Fruit fly (Drosophila melanogaster) whole organism, adult: ENCODE results near the gene trio.

ENCODE experiments used
- CG11617 ChIP-seq: fragments of 200-800 bp; sonication (Bioruptor generic); optimal IDR thresholded peaks from 2 replicates; lab custom pipeline; 2017; ENCODE audit warnings: mild to moderate bottlenecking, missing biosample characterization, missing genetic modification reagents, missing genetic modification characterization
- CG12768 ChIP-seq: fragments of 200-800 bp; sonication (Bioruptor generic); optimal IDR thresholded peaks from 2 replicates; lab custom pipeline; 2017; ENCODE audit warnings: missing biosample characterization, missing genetic modification characterization, mild to moderate bottlenecking, moderate library complexity, missing genetic modification reagents
- CG14711 ChIP-seq: fragments of 200-800 bp; sonication (Bioruptor generic); optimal IDR thresholded peaks from 2 replicates; lab custom pipeline; 2018; ENCODE audit warnings: missing biosample characterization, mild to moderate bottlenecking, missing genetic modification characterization, moderate library complexity
- CG1620 ChIP-seq: fragments of 200-800 bp; sonication (Bioruptor generic); optimal IDR thresholded peaks from 2 replicates; lab custom pipeline; 2016; ENCODE audit warnings: missing biosample characterization, missing genetic modification characterization
- CG33017 ChIP-seq: fragments of 200-800 bp; sonication (Bioruptor generic); optimal IDR thresholded peaks from 2 replicates; lab custom pipeline; 2018; ENCODE audit warnings: missing biosample characterization, mild to moderate bottlenecking, missing genetic modification characterization, moderate library complexity
- CG5204 ChIP-seq: fragments of 200-800 bp; sonication (Bioruptor generic); optimal IDR thresholded peaks from 2 replicates; lab custom pipeline; 2016; ENCODE audit warnings: missing biosample characterization, missing genetic modification characterization
- CG7045 ChIP-seq: fragments of 200-800 bp; sonication (Bioruptor generic); optimal IDR thresholded peaks from 2 replicates; lab custom pipeline; 2017; ENCODE audit warnings: missing biosample characterization, mild to moderate bottlenecking, missing genetic modification characterization
- CG7101 ChIP-seq: fragments of 200-800 bp; sonication (Bioruptor generic); optimal IDR thresholded peaks from 2 replicates; lab custom pipeline; 2018; ENCODE audit warnings: missing biosample characterization, mild to moderate bottlenecking, missing genetic modification characterization, moderate library complexity
- Clk ChIP-seq: fragments of 200-800 bp; sonication (Bioruptor generic); optimal IDR thresholded peaks from 2 replicates; lab custom pipeline; 2017; ENCODE audit warnings: missing biosample characterization, missing genetic modification characterization
- Crg-1 ChIP-seq: fragments of 200-800 bp; sonication (Bioruptor generic); optimal IDR thresholded peaks from 2 replicates; lab custom pipeline; 2016; ENCODE audit warnings: missing biosample characterization, missing genetic modification characterization
- Hr96 ChIP-seq: fragments of 200-800 bp; sonication (Bioruptor generic); optimal IDR thresholded peaks from 2 replicates; lab custom pipeline; 2016; ENCODE audit warnings: missing biosample characterization, missing genetic modification characterization
- Mnt ChIP-seq: fragments of 200-800 bp; sonication (Bioruptor generic); optimal IDR thresholded peaks from 2 replicates; lab custom pipeline; 2016; ENCODE audit warnings: missing biosample characterization, mild to moderate bottlenecking, missing genetic modification characterization
- bab1 ChIP-seq: fragments of 200-800 bp; sonication (Bioruptor generic); optimal IDR thresholded peaks from 3 replicates; lab custom pipeline; 2019; ENCODE audit warnings: missing biosample characterization, mild to moderate bottlenecking, missing genetic modification characterization, moderate library complexity
- cic ChIP-seq: fragments of 200-800 bp; sonication (Bioruptor generic); optimal IDR thresholded peaks from 2 replicates; lab custom pipeline; 2017; ENCODE audit warnings: missing biosample characterization, mild to moderate bottlenecking, missing genetic modification characterization, moderate library complexity
- cnc ChIP-seq, 2 experiments: fragments of >200 bp; optimal IDR thresholded peaks; 2 replicates each; lab custom pipeline; 2017
- kay ChIP-seq: fragments of 200-800 bp; sonication (Bioruptor generic); peaks from one replicate; lab custom pipeline; 2016; ENCODE audit warnings: missing biosample characterization, missing genetic modification characterization, borderline replicate concordance
- ovo ChIP-seq: fragments of 200-800 bp; sonication (Bioruptor generic); optimal IDR thresholded peaks from 2 replicates; lab custom pipeline; 2016; ENCODE audit warnings: missing biosample characterization, missing genetic modification characterization
- pad ChIP-seq: fragments of 200-800 bp; sonication (Bioruptor generic); optimal IDR thresholded peaks from 3 replicates; lab custom pipeline; 2017; ENCODE audit warnings: missing biosample characterization, missing genetic modification characterization, mild to moderate bottlenecking, moderate library complexity, missing genetic modification reagents
- tj ChIP-seq: fragments of 200-800 bp; sonication (Bioruptor generic); optimal IDR thresholded peaks from 3 replicates; lab custom pipeline; 2017; ENCODE audit warnings: missing biosample characterization, mild to moderate bottlenecking, missing genetic modification characterization, moderate library complexity
- toe ChIP-seq: fragments of 200-800 bp; sonication (Bioruptor generic); optimal IDR thresholded peaks from 2 replicates; lab custom pipeline; 2016; ENCODE audit warnings: missing biosample characterization, missing genetic modification characterization

The trio gene

DNA sequence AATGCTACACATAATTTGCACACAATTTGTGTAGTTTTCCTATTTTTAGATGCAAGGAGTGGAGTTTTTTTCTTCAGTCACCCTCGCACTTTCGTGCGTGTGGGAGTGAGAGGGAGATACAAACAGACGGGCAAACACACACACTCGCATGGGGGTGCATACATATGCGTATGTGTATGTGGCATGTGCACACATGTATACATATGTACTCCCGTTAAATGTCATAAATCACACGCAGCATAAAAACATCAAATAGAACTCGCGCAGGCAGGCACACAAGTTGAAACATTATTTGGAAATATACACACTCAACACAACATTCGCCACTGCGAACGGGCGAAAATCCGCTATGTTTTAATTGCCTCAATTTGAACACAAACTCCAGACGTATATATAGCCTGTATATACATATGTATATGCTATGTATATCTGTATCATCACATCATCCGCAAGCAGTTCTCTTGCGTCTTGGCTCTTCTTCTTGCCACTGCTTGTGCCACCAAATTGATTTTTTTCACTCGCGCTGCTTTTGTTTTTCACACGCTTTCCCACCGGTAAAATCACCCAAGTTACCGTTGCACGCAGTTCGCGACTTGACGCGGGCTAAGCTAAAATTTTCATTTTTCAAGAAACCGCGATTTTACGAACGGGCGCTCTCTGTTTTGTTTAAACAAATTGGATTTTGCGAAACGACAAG, at the start of gene trio, which contains the start of gene CG9205:
Gene trio (minus strand): TSS at position 686 of the 697 bp plus-strand sequence.
Gene CG9205 (plus strand): TSS at position 508 of the 697 bp plus-strand sequence.
- no peak for TF ChIP-seq CG14711 (tag; lab: Kevin White, UChicago)
- peak; percentile 10 for TF ChIP-seq tj (GFP tag; lab: Kevin White, UChicago)

DNA sequence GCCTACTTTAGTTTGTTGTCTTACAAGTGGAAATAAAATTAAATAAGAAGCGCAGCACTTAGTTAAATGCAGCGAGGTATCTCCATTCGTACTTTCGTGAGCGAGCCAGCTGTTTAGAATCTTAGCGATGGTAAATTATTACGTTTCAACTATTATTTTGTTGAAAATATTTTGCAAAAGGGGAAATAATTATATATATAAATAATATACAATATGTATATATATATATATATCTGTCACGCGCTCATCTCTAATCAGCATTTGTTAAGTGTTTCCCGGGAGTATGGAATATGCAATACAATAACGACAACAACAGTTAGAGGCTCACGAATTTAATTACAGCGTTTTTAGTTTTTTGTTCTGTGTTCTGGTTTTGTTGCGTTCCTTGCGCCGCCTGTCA, 48.6 kb upstream of the trio start:
- peak; percentile 57 for TF ChIP-seq CG14711 (tag; lab: Kevin White, UChicago)
- TF ChIP-seq CG7101 (tag; lab: Kevin White, UChicago), result peak; percentile 28
- TF ChIP-seq pad (GFP tag; lab: Kevin White, UChicago), result peak; percentile 0
- TF ChIP-seq CG5204, result no peak
- TF ChIP-seq bab1 (GFP tag; lab: Kevin White, UChicago), result peak; percentile 23
- peak; percentile 38 for TF ChIP-seq CG12768 (GFP tag; lab: Kevin White, UChicago)

DNA sequence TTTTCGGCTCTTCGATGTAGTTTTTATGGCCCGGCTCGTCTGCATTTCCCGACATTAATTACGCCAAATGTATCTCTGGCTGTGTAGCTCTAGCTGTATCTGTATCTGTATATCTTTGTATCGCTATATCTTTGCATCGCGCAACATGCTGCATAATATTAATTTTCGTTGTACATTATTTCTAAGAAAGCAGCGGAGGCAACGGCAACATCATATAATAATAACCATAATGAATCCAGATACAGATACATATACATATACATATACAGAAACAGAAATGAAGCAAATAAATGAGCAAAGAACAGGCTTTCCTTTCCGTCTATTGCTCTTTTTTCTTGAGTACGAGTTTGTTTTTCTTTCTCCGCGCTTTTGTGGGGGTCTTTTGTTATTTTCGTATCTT, 48.2 kb upstream of the trio start:
- TF ChIP-seq Mnt, result no peak
- TF ChIP-seq CG5204, result no peak
- no peak for TF ChIP-seq kay
- TF ChIP-seq pad (GFP tag; lab: Kevin White, UChicago), result no peak
- no peak for TF ChIP-seq CG12768 (GFP tag; lab: Kevin White, UChicago)
- no peak for TF ChIP-seq cic (GFP tag; lab: Kevin White, UChicago)
- TF ChIP-seq cnc (optimal IDR thresholded peaks at IDR 0.05; lab: Kevin White, UChicago), result no peak

DNA sequence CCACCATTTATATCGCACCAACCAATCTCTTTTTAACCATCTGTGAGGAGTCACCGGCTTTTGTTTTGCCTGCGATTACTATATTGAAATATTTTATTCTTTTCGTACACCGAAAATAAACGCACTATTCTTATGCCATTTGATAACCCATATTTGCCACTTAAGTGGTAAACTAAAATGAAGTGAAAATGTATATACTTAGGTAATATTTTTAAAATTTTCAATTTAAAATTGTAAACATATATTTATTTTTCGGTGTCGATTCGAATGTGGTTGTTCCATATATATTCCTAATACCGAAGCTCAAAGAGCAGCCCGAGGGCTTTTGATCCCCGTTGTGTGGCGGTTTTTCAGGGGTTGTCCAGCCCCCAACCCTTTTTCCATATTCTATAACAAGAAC, 43.6 kb upstream of the trio start:
- TF ChIP-seq CG1620, result no peak
- TF ChIP-seq Hr96 (GFP tag; lab: Kevin White, UChicago), result no peak
- no peak for TF ChIP-seq cnc (optimal IDR thresholded peaks at IDR 0.05; lab: Kevin White, UChicago)
- TF ChIP-seq Mnt, result no peak
- TF ChIP-seq CG12768 (GFP tag; lab: Kevin White, UChicago), result no peak
- no peak for TF ChIP-seq CG7101 (tag; lab: Kevin White, UChicago)
- no peak for TF ChIP-seq Crg-1 (GFP tag; lab: Kevin White, UChicago)
- no peak for TF ChIP-seq CG11617 (GFP tag; lab: Kevin White, UChicago)
- no peak for TF ChIP-seq Clk (GFP tag; lab: Kevin White, UChicago)
- TF ChIP-seq toe (GFP tag; lab: Kevin White, UChicago), result no peak

DNA sequence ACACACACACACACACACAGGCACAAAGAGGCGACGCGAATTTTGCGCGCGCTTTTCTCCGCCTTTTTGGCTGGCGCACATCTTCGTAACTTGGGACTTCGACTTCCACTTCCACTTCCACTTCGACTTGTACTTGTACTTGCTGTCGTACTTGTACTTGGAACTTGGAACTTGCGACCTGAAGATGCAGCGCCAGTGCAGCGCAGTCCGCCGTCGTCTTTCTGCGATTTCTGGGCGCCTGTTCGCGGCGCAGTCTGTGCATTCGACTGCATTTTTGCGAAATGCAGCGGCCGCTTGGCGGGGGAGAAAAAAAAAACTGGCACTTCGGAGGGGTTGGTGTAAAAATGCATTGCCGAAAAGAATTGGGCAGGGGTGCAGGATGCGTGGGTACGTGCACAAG, 42.4 kb upstream of the trio start:
- TF ChIP-seq tj (GFP tag; lab: Kevin White, UChicago) (no peak), CG14711 (tag; lab: Kevin White, UChicago) (no peak), CG7045 (GFP tag; lab: Kevin White, UChicago) (no peak), CG1620 (no peak), CG11617 (GFP tag; lab: Kevin White, UChicago) (no peak), cic (GFP tag; lab: Kevin White, UChicago) (no peak), Hr96 (GFP tag; lab: Kevin White, UChicago) (no peak), CG7101 (tag; lab: Kevin White, UChicago) (no peak), Clk (GFP tag; lab: Kevin White, UChicago) (no peak), pad (GFP tag; lab: Kevin White, UChicago) (no peak), CG5204 (no peak), Crg-1 (GFP tag; lab: Kevin White, UChicago) (no peak), Mnt (no peak), bab1 (GFP tag; lab: Kevin White, UChicago) (no peak), kay (no peak)

DNA sequence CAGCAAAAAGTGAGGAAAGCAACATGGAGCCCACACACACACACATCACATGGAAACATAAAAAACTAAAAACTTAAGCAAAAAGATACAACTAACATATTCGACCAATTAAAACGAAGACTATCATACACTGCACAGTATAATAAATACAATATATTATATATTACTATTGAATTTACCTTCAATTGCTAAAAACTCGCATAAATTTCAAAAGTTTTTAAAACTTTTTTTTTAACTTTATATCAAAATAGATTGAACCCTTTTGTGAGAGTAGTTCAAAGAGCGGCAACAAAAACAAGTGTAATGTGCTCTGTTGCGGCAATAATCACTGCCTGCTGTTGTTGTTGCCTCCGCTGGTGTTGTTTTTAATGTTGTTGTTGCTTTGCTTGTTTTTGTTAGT, 29.7 kb upstream of the trio start:
- TF ChIP-seq CG33017 (tag; lab: Kevin White, UChicago), result no peak
- TF ChIP-seq CG14711 (tag; lab: Kevin White, UChicago), result no peak
- TF ChIP-seq ovo (GFP tag; lab: Kevin White, UChicago), result no peak
- no peak for TF ChIP-seq kay
- TF ChIP-seq CG7045 (GFP tag; lab: Kevin White, UChicago), result no peak
- TF ChIP-seq cic (GFP tag; lab: Kevin White, UChicago), result no peak
- no peak for TF ChIP-seq tj (GFP tag; lab: Kevin White, UChicago)
- TF ChIP-seq bab1 (GFP tag; lab: Kevin White, UChicago), result no peak
- no peak for TF ChIP-seq pad (GFP tag; lab: Kevin White, UChicago)
- TF ChIP-seq Crg-1 (GFP tag; lab: Kevin White, UChicago), result no peak
- TF ChIP-seq Hr96 (GFP tag; lab: Kevin White, UChicago), result no peak
- no peak for TF ChIP-seq CG7101 (tag; lab: Kevin White, UChicago)
- no peak for TF ChIP-seq cnc (optimal IDR thresholded peaks at IDR 0.05; lab: Kevin White, UChicago)

DNA sequence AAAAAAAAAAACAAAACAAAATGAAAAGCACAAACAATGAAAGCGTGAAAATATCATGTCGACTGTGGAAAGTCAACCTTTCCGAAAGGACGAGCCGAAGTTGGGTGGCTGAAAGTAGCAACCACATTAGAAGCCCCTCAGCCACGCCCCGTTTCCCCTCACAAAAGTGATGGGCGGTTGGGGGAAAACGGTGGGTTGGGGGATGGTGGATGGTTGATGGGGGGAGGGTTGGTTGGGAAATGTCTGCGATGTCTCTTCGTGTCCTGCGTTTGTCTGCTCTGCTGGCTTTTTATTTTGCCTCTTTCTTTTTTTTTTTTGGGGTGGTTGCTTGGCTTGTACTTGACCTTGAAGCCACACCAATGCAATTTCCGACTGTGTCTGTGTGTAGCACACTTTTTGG, 27.8 kb upstream of the trio start:
- TF ChIP-seq pad (GFP tag; lab: Kevin White, UChicago) (no peak), CG12768 (GFP tag; lab: Kevin White, UChicago) (no peak), Clk (GFP tag; lab: Kevin White, UChicago) (no peak), cnc (optimal IDR thresholded peaks at IDR 0.05; lab: Kevin White, UChicago) (no peak), Hr96 (GFP tag; lab: Kevin White, UChicago) (no peak), CG33017 (tag; lab: Kevin White, UChicago) (no peak), CG7101 (tag; lab: Kevin White, UChicago) (no peak), toe (GFP tag; lab: Kevin White, UChicago) (no peak), bab1 (GFP tag; lab: Kevin White, UChicago) (no peak), CG5204 (no peak)
